ENCODE assay signal across 2 fruit fly cellular contexts in the genomic region with DNA sequence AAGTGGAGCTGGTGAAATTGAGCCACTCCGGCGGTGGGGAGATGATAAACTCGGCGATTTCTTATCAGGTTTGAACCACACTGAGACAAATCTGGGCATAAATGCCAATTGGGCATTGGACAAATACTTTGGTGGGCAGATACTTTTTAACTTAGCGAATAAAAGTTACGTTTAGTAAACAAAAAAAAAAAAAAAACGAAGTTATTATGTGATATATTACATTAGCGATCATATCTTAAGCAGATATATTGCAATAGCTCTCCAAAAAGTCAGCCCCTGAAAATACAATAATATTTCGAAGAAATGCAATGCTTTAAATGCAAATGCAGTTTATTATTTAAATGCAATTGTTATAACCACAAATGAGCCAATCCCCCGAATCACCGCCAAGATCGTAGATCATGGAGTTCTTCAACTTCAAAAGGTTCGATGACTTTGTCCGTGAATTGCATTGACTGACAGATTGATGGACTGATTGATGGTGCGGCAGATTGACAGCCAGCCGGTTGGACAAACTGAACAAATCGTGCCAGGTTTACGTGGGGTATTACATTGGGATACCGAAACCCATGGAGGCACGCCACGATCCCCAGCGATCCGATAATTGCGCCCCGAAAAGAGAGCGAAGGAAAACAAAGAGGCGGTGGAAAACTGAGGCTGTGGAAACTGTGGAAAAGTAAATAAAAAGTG.
TF ChIP-seq lines count a peak whose summit lies in the region.

No protein-coding gene starts in this region.

- no peak for TF ChIP-seq CTCF in whole organism, embryonic (GFP tag; optimal IDR thresholded peaks at IDR 0.05; lab: Kevin White, UChicago)

TF ChIP-seq in whole organism, embryonic, 481 proteins besides CTCF, POLR2A, EP300 and RAD21:
- no peak for TF ChIP-seq Nf-YC (tag; optimal IDR thresholded peaks at IDR 0.05; lab: Kevin White, UChicago)
- peak; percentile 97 for TF ChIP-seq CG8281 (tag; optimal IDR thresholded peaks at IDR 0.05; lab: Kevin White, UChicago)
- no peak for TF ChIP-seq CG10565 (GFP tag; optimal IDR thresholded peaks at IDR 0.05; lab: Kevin White, UChicago)
- TF ChIP-seq grn (GFP tag; optimal IDR thresholded peaks at IDR 0.05; lab: Kevin White, UChicago): no peak
- no peak for TF ChIP-seq chm (GFP tag; IDR thresholded peaks at IDR 0.05; lab: Robert Waterston, UW)

TF ChIP-seq in whole organism, prepupa, 60 proteins besides CTCF, POLR2A, EP300 and RAD21:
- TF ChIP-seq lz (GFP tag; optimal IDR thresholded peaks at IDR 0.05; lab: Kevin White, UChicago) (no peak), CG32006 (GFP tag; optimal IDR thresholded peaks at IDR 0.05; lab: Kevin White, UChicago) (peak; percentile 50), CG31627 (GFP tag; optimal IDR thresholded peaks at IDR 0.05; lab: Kevin White, UChicago) (no peak), Hr4 (GFP tag; optimal IDR thresholded peaks at IDR 0.05; lab: Kevin White, UChicago) (peak; percentile 36), CG3919 (GFP tag; optimal IDR thresholded peaks at IDR 0.05; lab: Kevin White, UChicago) (no peak), CG4318 (GFP tag; optimal IDR thresholded peaks at IDR 0.05; lab: Kevin White, UChicago) (peak; percentile 11), Gug (GFP tag; IDR thresholded peaks at IDR 0.05; lab: Robert Waterston, UW) (no peak), CG15336 (GFP tag; IDR thresholded peaks at IDR 0.05; lab: Robert Waterston, UW) (0 out of 2 replicates have a peak, but pooled peaks have one; percentile 19), svp (GFP tag; lab: Kevin White, UChicago) (peak; percentile 46), Eip78C (GFP tag; lab: Kevin White, UChicago) (peak; percentile 52), Eip93F (GFP tag; optimal IDR thresholded peaks at IDR 0.05; lab: Kevin White, UChicago) (no peak), CG7368 (GFP tag; optimal IDR thresholded peaks at IDR 0.05; lab: Kevin White, UChicago) (no peak), net (GFP tag; optimal IDR thresholded peaks at IDR 0.05; lab: Kevin White, UChicago) (no peak), Smox (GFP tag; optimal IDR thresholded peaks at IDR 0.05; lab: Kevin White, UChicago) (no peak)
TF ChIP-seq in whole organism, prepupa: peak in this region for 6.
